Worm (Caenorhabditis elegans) whole organism, L2 larva: Measurements from ENCODE around the gene F47B8.14.

ENCODE experiments used
- C34F6.9 ChIP-seq: fragments of 150-350 bp; optimal IDR thresholded peaks from 2 replicates; lab custom pipeline; 2014; ENCODE audit warnings: missing biosample characterization, missing genetic modification characterization
- R02D3.7 ChIP-seq: fragments of 150-350 bp; optimal IDR thresholded peaks from 2 replicates; lab custom pipeline; 2014; ENCODE audit warnings: missing biosample characterization, missing genetic modification characterization
- Y55F3AM.14 ChIP-seq: fragments of 200-800 bp; sonication (Bioruptor generic); optimal IDR thresholded peaks from 2 replicates; lab custom pipeline; 2018; ENCODE audit warnings: mild to moderate bottlenecking, missing genetic modification characterization, missing compliant biosample characterization
- ZK546.5 ChIP-seq: sonication (generic microtip); optimal IDR thresholded peaks from 2 replicates; lab custom pipeline; 2017; ENCODE audit warnings: missing biosample characterization, missing genetic modification characterization
- alr-1 ChIP-seq: fragments of 150-350 bp; optimal IDR thresholded peaks from 2 replicates; lab custom pipeline; 2014; ENCODE audit warnings: missing biosample characterization, missing genetic modification characterization
- aly-2 ChIP-seq: fragments of 150-350 bp; optimal IDR thresholded peaks from 2 replicates; lab custom pipeline; 2014; ENCODE audit warnings: missing biosample characterization, missing genetic modification characterization
- ama-1 ChIP-seq: fragments of 150-350 bp; optimal IDR thresholded peaks from 2 replicates; lab custom pipeline; 2018; ENCODE audit warnings: inconsistent platforms
- blmp-1 ChIP-seq: sonication (generic microtip); optimal IDR thresholded peaks from 2 replicates; lab custom pipeline; 2017; ENCODE audit warnings: missing genetic modification characterization, mild to moderate bottlenecking, missing compliant biosample characterization, antibody characterized with exemption, moderate library complexity; ENCODE audit not compliant: insufficient read depth
- ceh-16 ChIP-seq: fragments of 150-350 bp; optimal IDR thresholded peaks from 2 replicates; lab custom pipeline; 2014; ENCODE audit warnings: missing biosample characterization, missing genetic modification characterization
- ceh-82 ChIP-seq: fragments of 150-350 bp; optimal IDR thresholded peaks from 2 replicates; lab custom pipeline; 2014; ENCODE audit warnings: missing biosample characterization, missing genetic modification characterization
- crh-2 ChIP-seq: sonication (generic microtip); optimal IDR thresholded peaks from 2 replicates; lab custom pipeline; 2017; ENCODE audit warnings: missing biosample characterization, missing genetic modification characterization
- dmd-4 ChIP-seq: sonication (generic microtip); optimal IDR thresholded peaks from 2 replicates; lab custom pipeline; 2017; ENCODE audit warnings: missing biosample characterization, missing genetic modification characterization
- egl-27 ChIP-seq: sonication (generic microtip); optimal IDR thresholded peaks from 3 replicates; lab custom pipeline; 2017; ENCODE audit warnings: missing biosample characterization, missing genetic modification reagents, missing genetic modification characterization
- elt-3 ChIP-seq: sonication (generic microtip); optimal IDR thresholded peaks from 2 replicates; lab custom pipeline; 2017; ENCODE audit warnings: missing biosample characterization, missing genetic modification characterization
- fos-1 ChIP-seq: fragments of 150-350 bp; optimal IDR thresholded peaks from 2 replicates; lab custom pipeline; 2014; ENCODE audit warnings: missing biosample characterization, missing genetic modification characterization
- gmeb-1 ChIP-seq: fragments of 150-350 bp; optimal IDR thresholded peaks from 2 replicates; lab custom pipeline; 2014; ENCODE audit warnings: missing biosample characterization, missing genetic modification characterization
- lin-11 ChIP-seq: fragments of 150-350 bp; sonication (generic microtip); optimal IDR thresholded peaks from 2 replicates; lab custom pipeline; 2014; ENCODE audit warnings: missing biosample characterization, missing genetic modification characterization, inconsistent platforms, mixed read lengths
- lin-13 ChIP-seq: fragments of 150-350 bp; optimal IDR thresholded peaks from 2 replicates; lab custom pipeline; 2014; ENCODE audit warnings: missing biosample characterization, missing genetic modification reagents, missing genetic modification characterization
- lin-39 ChIP-seq: fragments of 150-350 bp; optimal IDR thresholded peaks from 2 replicates; lab custom pipeline; 2014; ENCODE audit warnings: missing biosample characterization, missing genetic modification reagents, missing genetic modification characterization
- lsy-2 ChIP-seq, 2 experiments: fragments of 150-350 bp in 1 of 2; sonication (generic microtip) in 1 of 2; optimal IDR thresholded peaks; 2 replicates each; lab custom pipeline; 2014 to 2017; ENCODE audit warnings: missing biosample characterization in 2 of 2, missing genetic modification characterization in 2 of 2
- mab-5 ChIP-seq: fragments of 150-350 bp; optimal IDR thresholded peaks from 2 replicates; lab custom pipeline; 2014; ENCODE audit warnings: missing biosample characterization, missing genetic modification characterization
- mbf-1 ChIP-seq: sonication (generic microtip); optimal IDR thresholded peaks from 2 replicates; lab custom pipeline; 2017; ENCODE audit warnings: missing biosample characterization, missing genetic modification characterization
- mdl-1 ChIP-seq, 2 experiments: fragments of 150-350 bp in 1 of 2; sonication (generic microtip) in 1 of 2; optimal IDR thresholded peaks; 2 replicates each; lab custom pipeline; 2017; ENCODE audit warnings: missing biosample characterization in 2 of 2, missing genetic modification characterization in 2 of 2
- nhr-10 ChIP-seq: sonication (generic microtip); optimal IDR thresholded peaks from 2 replicates; lab custom pipeline; 2017; ENCODE audit warnings: missing biosample characterization, missing genetic modification characterization
- nhr-11 ChIP-seq: fragments of 150-350 bp; optimal IDR thresholded peaks from 2 replicates; lab custom pipeline; 2014; ENCODE audit warnings: missing biosample characterization, missing genetic modification characterization
- nhr-12 ChIP-seq: fragments of 150-350 bp; optimal IDR thresholded peaks from 2 replicates; lab custom pipeline; 2014; ENCODE audit warnings: missing biosample characterization, missing genetic modification characterization
- nhr-129 ChIP-seq: fragments of 150-350 bp; optimal IDR thresholded peaks from 2 replicates; lab custom pipeline; 2014; ENCODE audit warnings: missing biosample characterization, missing genetic modification characterization
- nhr-21 ChIP-seq: fragments of 150-350 bp; optimal IDR thresholded peaks from 2 replicates; lab custom pipeline; 2014; ENCODE audit warnings: missing biosample characterization, missing genetic modification characterization
- nhr-23 ChIP-seq: fragments of 150-350 bp; optimal IDR thresholded peaks from 2 replicates; lab custom pipeline; 2014; ENCODE audit warnings: missing biosample characterization, missing genetic modification reagents, missing genetic modification characterization
- nhr-237 ChIP-seq: fragments of 150-350 bp; optimal IDR thresholded peaks from 2 replicates; lab custom pipeline; 2014; ENCODE audit warnings: missing biosample characterization, missing genetic modification characterization
- nhr-25 ChIP-seq: fragments of 150-350 bp; sonication (generic microtip); optimal IDR thresholded peaks from 3 replicates; lab custom pipeline; 2014; ENCODE audit warnings: missing biosample characterization, missing genetic modification characterization
- nhr-6 ChIP-seq: fragments of 150-350 bp; optimal IDR thresholded peaks from 2 replicates; lab custom pipeline; 2014; ENCODE audit warnings: missing biosample characterization, missing genetic modification characterization
- nhr-77 ChIP-seq: fragments of 150-350 bp; optimal IDR thresholded peaks from 2 replicates; lab custom pipeline; 2014; ENCODE audit warnings: missing biosample characterization, missing genetic modification characterization
- peb-1 ChIP-seq: fragments of 150-350 bp; optimal IDR thresholded peaks from 2 replicates; lab custom pipeline; 2014; ENCODE audit warnings: missing biosample characterization, missing genetic modification characterization
- sem-4 ChIP-seq: fragments of 150-350 bp; optimal IDR thresholded peaks from 2 replicates; lab custom pipeline; 2014; ENCODE audit warnings: missing biosample characterization, missing genetic modification reagents, missing genetic modification characterization
- skn-1 ChIP-seq: sonication (generic microtip); optimal IDR thresholded peaks from 2 replicates; lab custom pipeline; 2017; ENCODE audit warnings: missing biosample characterization, missing genetic modification characterization
- sma-3 ChIP-seq: sonication (generic microtip); optimal IDR thresholded peaks from 2 replicates; lab custom pipeline; 2016; ENCODE audit warnings: missing genetic modification reagents, missing genetic modification characterization, missing compliant biosample characterization
- snpc-4 ChIP-seq: fragments of 150-350 bp; optimal IDR thresholded peaks from 2 replicates; lab custom pipeline; 2014; ENCODE audit warnings: missing biosample characterization, missing genetic modification characterization
- unc-39 ChIP-seq: fragments of 150-350 bp; optimal IDR thresholded peaks from 2 replicates; lab custom pipeline; 2014; ENCODE audit warnings: missing biosample characterization, missing genetic modification characterization
- unc-62 ChIP-seq: fragments of 150-350 bp; optimal IDR thresholded peaks from 2 replicates; lab custom pipeline; 2014; ENCODE audit warnings: missing biosample characterization, missing genetic modification reagents, missing genetic modification characterization
- zag-1 ChIP-seq: fragments of 150-350 bp; optimal IDR thresholded peaks from 2 replicates; lab custom pipeline; 2014; ENCODE audit warnings: missing biosample characterization, missing genetic modification characterization
- ztf-1 ChIP-seq: fragments of 200-800 bp; sonication (Bioruptor generic); conservative IDR thresholded peaks from 2 replicates; pipeline ENCODE4 v1.3.6; 2022; ENCODE audit warnings: missing genetic modification characterization, missing compliant biosample characterization
- ztf-4 ChIP-seq: fragments of 150-350 bp; optimal IDR thresholded peaks from 2 replicates; lab custom pipeline; 2014; ENCODE audit warnings: missing biosample characterization, missing genetic modification characterization

The F47B8.14 gene

ce11 chrV:14350949-14351348 lies 30.6 kb downstream of the F47B8.14 start (continued):
- no peak for TF ChIP-seq elt-3 (tag; lab: Kevin White, UChicago)
- peak; percentile 37 for TF ChIP-seq sem-4 (tag; lab: Kevin White, UChicago)
- TF ChIP-seq aly-2 (tag; lab: Kevin White, UChicago) = no peak
- TF ChIP-seq nhr-12 (tag; lab: Kevin White, UChicago) = no peak
- TF ChIP-seq C34F6.9 (tag; lab: Kevin White, UChicago) = peak; percentile 90
- peak; percentile 59 for TF ChIP-seq nhr-21
- TF ChIP-seq Y55F3AM.14 (GFP tag; lab: Kevin White, UChicago) = peak; percentile 16
- no peak for TF ChIP-seq nhr-237
- no peak for TF ChIP-seq skn-1 (tag; lab: Kevin White, UChicago)
- TF ChIP-seq nhr-25 (tag; lab: Kevin White, UChicago) = peak; percentile 58
- no peak for TF ChIP-seq nhr-6 (tag; lab: Kevin White, UChicago)
- TF ChIP-seq lin-11 (tag; lab: Kevin White, UChicago) = peak; percentile 59
- TF ChIP-seq mdl-1 (tag; optimal IDR thresholded peaks at IDR 0.05; lab: Kevin White, UChicago) = peak in 1 of 2 experiments; percentile 40
- TF ChIP-seq peb-1 (tag; lab: Kevin White, UChicago) = no peak
- no peak for TF ChIP-seq R02D3.7
- TF ChIP-seq sma-3 (GFP tag; lab: Kevin White, UChicago) = peak; percentile 72
- peak; percentile 4 for TF ChIP-seq ama-1

ce11 chrV:14351629-14352028 lies 31.3 kb downstream of the F47B8.14 start, which contains the start of gene vha-13:
Gene vha-13, plus strand, starts transcription at chrV:14351709.
- TF ChIP-seq nhr-6 (tag; lab: Kevin White, UChicago) (no peak), dmd-4 (no peak), mab-5 (tag; lab: Kevin White, UChicago) (no peak), lin-13 (GFP tag; lab: Kevin White, UChicago) (no peak), crh-2 (tag; lab: Kevin White, UChicago) (no peak), lin-39 (no peak), alr-1 (tag; lab: Kevin White, UChicago) (no peak), zag-1 (tag; lab: Kevin White, UChicago) (no peak), nhr-11 (no peak), unc-62 (GFP tag; lab: Kevin White, UChicago) (no peak), nhr-77 (tag; lab: Kevin White, UChicago) (no peak), gmeb-1 (no peak), nhr-237 (no peak), blmp-1 (no peak), nhr-10 (no peak)

ce11 chrV:14352032-14352431 lies 31.7 kb downstream of the F47B8.14 start:
- TF ChIP-seq nhr-6 (tag; lab: Kevin White, UChicago) = no peak
- TF ChIP-seq nhr-25 (tag; lab: Kevin White, UChicago) = no peak
- TF ChIP-seq ztf-1 (GFP tag; lab: Robert Waterston, UW) = no peak
- TF ChIP-seq sma-3 (GFP tag; lab: Kevin White, UChicago) = no peak
- TF ChIP-seq mbf-1 (tag; lab: Kevin White, UChicago) = no peak
- no peak for TF ChIP-seq nhr-129 (tag; lab: Kevin White, UChicago)
- TF ChIP-seq unc-39 (tag; lab: Kevin White, UChicago) = no peak
- no peak for TF ChIP-seq ztf-4 (tag; lab: Kevin White, UChicago)
- no peak for TF ChIP-seq R02D3.7
- TF ChIP-seq snpc-4 = no peak
- TF ChIP-seq ceh-16 (tag; lab: Kevin White, UChicago) = no peak
- no peak for TF ChIP-seq alr-1 (tag; lab: Kevin White, UChicago)

- peak; percentile 62 for TF ChIP-seq Y55F3AM.14 (GFP tag; lab: Kevin White, UChicago)
- peak; percentile 49 for TF ChIP-seq gmeb-1
- TF ChIP-seq nhr-11 = no peak
- TF ChIP-seq ZK546.5 (tag; lab: Kevin White, UChicago) = no peak
- peak; percentile 49 for TF ChIP-seq ama-1
- TF ChIP-seq nhr-25 (tag; lab: Kevin White, UChicago) = peak; percentile 44
- peak; percentile 17 for TF ChIP-seq crh-2 (tag; lab: Kevin White, UChicago)
- no peak for TF ChIP-seq ztf-1 (GFP tag; lab: Robert Waterston, UW)
- no peak for TF ChIP-seq ceh-16 (tag; lab: Kevin White, UChicago)
- TF ChIP-seq nhr-23 (tag; lab: Kevin White, UChicago) = no peak
- no peak for TF ChIP-seq mab-5 (tag; lab: Kevin White, UChicago)
- TF ChIP-seq peb-1 (tag; lab: Kevin White, UChicago) = no peak
- peak; percentile 70 for TF ChIP-seq aly-2 (tag; lab: Kevin White, UChicago)
- no peak for TF ChIP-seq nhr-237
- no peak for TF ChIP-seq lsy-2 (tag; optimal IDR thresholded peaks at IDR 0.05; lab: Kevin White, UChicago)
- no peak for TF ChIP-seq nhr-21
- no peak for TF ChIP-seq blmp-1
- TF ChIP-seq dmd-4 = no peak
- no peak for TF ChIP-seq nhr-12 (tag; lab: Kevin White, UChicago)
- TF ChIP-seq nhr-77 (tag; lab: Kevin White, UChicago) = no peak
- TF ChIP-seq fos-1 (tag; lab: Kevin White, UChicago) = no peak
- TF ChIP-seq ztf-4 (tag; lab: Kevin White, UChicago) = no peak
- TF ChIP-seq egl-27 (tag; lab: Kevin White, UChicago) = no peak
- no peak for TF ChIP-seq elt-3 (tag; lab: Kevin White, UChicago)
- TF ChIP-seq sem-4 (tag; lab: Kevin White, UChicago) = no peak
- TF ChIP-seq ceh-82 (tag; lab: Kevin White, UChicago) = no peak
- peak; percentile 37 for TF ChIP-seq lin-13 (GFP tag; lab: Kevin White, UChicago)
- TF ChIP-seq R02D3.7 = no peak
- TF ChIP-seq nhr-10 = no peak
- TF ChIP-seq sma-3 (GFP tag; lab: Kevin White, UChicago) = peak; percentile 45
- TF ChIP-seq nhr-6 (tag; lab: Kevin White, UChicago) = no peak
- no peak for TF ChIP-seq mdl-1 (tag; optimal IDR thresholded peaks at IDR 0.05; lab: Kevin White, UChicago)
These were observed 34.0 kb downstream of the F47B8.14 start, which contains the start of gene Y49A3A.3 for ce11 chrV:14354258-14354877. Gene Y49A3A.3, plus strand, starts transcription at chrV:14354410.
